Worm (Caenorhabditis elegans) whole organism, mixed stage, embryonic: ENCODE results near the gene C51E3.9.

Experiments
- M03D4.4 ChIP-seq: sonication (generic microtip); optimal IDR thresholded peaks from 2 replicates; lab custom pipeline; 2017; ENCODE audit warnings: mild to moderate bottlenecking, missing genetic modification characterization, missing compliant biosample characterization
- bed-3 ChIP-seq: fragments of 200-800 bp; sonication (Bioruptor generic); optimal IDR thresholded peaks from 3 replicates; lab custom pipeline; 2018; ENCODE audit warnings: mild to moderate bottlenecking, missing genetic modification characterization, moderate library complexity, missing compliant biosample characterization
- blmp-1 ChIP-seq: fragments of 150-350 bp; optimal IDR thresholded peaks from 2 replicates; lab custom pipeline; 2014; ENCODE audit warnings: missing biosample characterization, missing genetic modification characterization
- ceh-39 ChIP-seq: fragments of 150-350 bp; optimal IDR thresholded peaks from 2 replicates; lab custom pipeline; 2014; ENCODE audit warnings: missing biosample characterization, missing genetic modification characterization
- ceh-43 ChIP-seq: fragments of 200-800 bp; sonication (Bioruptor generic); optimal IDR thresholded peaks from 2 replicates; lab custom pipeline; 2018; ENCODE audit warnings: mild to moderate bottlenecking, missing genetic modification characterization, moderate library complexity, missing compliant biosample characterization
- ceh-83 ChIP-seq: fragments of 200-800 bp; sonication (Bioruptor generic); optimal IDR thresholded peaks from 2 replicates; lab custom pipeline; 2018; ENCODE audit warnings: mild to moderate bottlenecking, missing genetic modification characterization, missing compliant biosample characterization
- ces-1 ChIP-seq: fragments of 150-350 bp; optimal IDR thresholded peaks from 2 replicates; lab custom pipeline; 2014; ENCODE audit warnings: missing biosample characterization, missing genetic modification reagents, missing genetic modification characterization
- cnd-1 ChIP-seq: fragments of 200-800 bp; sonication (Bioruptor generic); optimal IDR thresholded peaks from 2 replicates; lab custom pipeline; 2018; ENCODE audit warnings: mild to moderate bottlenecking, missing genetic modification characterization, missing compliant biosample characterization
- drap-1 ChIP-seq: fragments of 200-800 bp; sonication (Bioruptor generic); optimal IDR thresholded peaks from 3 replicates; lab custom pipeline; 2018; ENCODE audit warnings: mild to moderate bottlenecking, missing genetic modification characterization, missing compliant biosample characterization
- elt-1 ChIP-seq: sonication (generic microtip); optimal IDR thresholded peaks from 2 replicates; lab custom pipeline; 2017; ENCODE audit warnings: missing genetic modification characterization, mild to moderate bottlenecking, missing compliant biosample characterization, antibody characterized with exemption, moderate library complexity, borderline replicate concordance; ENCODE audit not compliant: insufficient read depth
- elt-3 ChIP-seq: fragments of 150-350 bp; optimal IDR thresholded peaks from 2 replicates; lab custom pipeline; 2014; ENCODE audit warnings: missing biosample characterization, missing genetic modification characterization
- flh-1 ChIP-seq: fragments of 200-800 bp; sonication (Bioruptor generic); optimal IDR thresholded peaks from 2 replicates; lab custom pipeline; 2018; ENCODE audit warnings: mild to moderate bottlenecking, missing genetic modification characterization, moderate library complexity, missing compliant biosample characterization
- ham-2 ChIP-seq: fragments of 200-800 bp; sonication (Bioruptor generic); optimal IDR thresholded peaks from 2 replicates; lab custom pipeline; 2018; ENCODE audit warnings: mild to moderate bottlenecking, missing genetic modification characterization, missing compliant biosample characterization
- hlh-1 ChIP-seq: fragments of 150-350 bp; optimal IDR thresholded peaks from 2 replicates; lab custom pipeline; 2014; ENCODE audit warnings: missing biosample characterization, missing genetic modification reagents, missing genetic modification characterization
- lin-32 ChIP-seq: fragments of 200-800 bp; sonication (Bioruptor generic); optimal IDR thresholded peaks from 2 replicates; lab custom pipeline; 2018; ENCODE audit warnings: mild to moderate bottlenecking, missing genetic modification characterization, missing compliant biosample characterization
- lsy-2 ChIP-seq: fragments of 150-350 bp; optimal IDR thresholded peaks from 2 replicates; lab custom pipeline; 2014; ENCODE audit warnings: missing biosample characterization, missing genetic modification characterization
- mep-1 ChIP-seq: fragments of 150-350 bp; optimal IDR thresholded peaks from 2 replicates; lab custom pipeline; 2017; ENCODE audit warnings: missing biosample characterization, missing genetic modification reagents, missing genetic modification characterization, inconsistent platforms
- mls-2 ChIP-seq: sonication (generic microtip); optimal IDR thresholded peaks from 2 replicates; lab custom pipeline; 2016; ENCODE audit warnings: mild to moderate bottlenecking, missing genetic modification characterization, moderate library complexity, missing compliant biosample characterization
- nhr-12 ChIP-seq: fragments of 150-350 bp; optimal IDR thresholded peaks from 2 replicates; lab custom pipeline; 2014; ENCODE audit warnings: missing biosample characterization, missing genetic modification characterization
- nhr-2 ChIP-seq: fragments of 150-350 bp; optimal IDR thresholded peaks from 2 replicates; lab custom pipeline; 2014; ENCODE audit warnings: missing biosample characterization, missing genetic modification characterization
- nhr-237 ChIP-seq: fragments of 150-350 bp; optimal IDR thresholded peaks from 2 replicates; lab custom pipeline; 2014; ENCODE audit warnings: missing biosample characterization, missing genetic modification characterization
- nhr-28 ChIP-seq: fragments of 150-350 bp; optimal IDR thresholded peaks from 2 replicates; lab custom pipeline; 2014; ENCODE audit warnings: missing biosample characterization, missing genetic modification characterization
- pha-4 ChIP-seq: fragments of 150-350 bp; optimal IDR thresholded peaks from 2 replicates; lab custom pipeline; 2018; ENCODE audit warnings: missing biosample characterization, missing genetic modification reagents, missing genetic modification characterization
- sem-2 ChIP-seq: fragments of 200-800 bp; sonication (Bioruptor generic); optimal IDR thresholded peaks from 2 replicates; lab custom pipeline; 2018; ENCODE audit warnings: mild to moderate bottlenecking, missing genetic modification characterization, missing compliant biosample characterization
- snpc-4 ChIP-seq: fragments of 150-350 bp; optimal IDR thresholded peaks from 2 replicates; lab custom pipeline; 2014; ENCODE audit warnings: missing biosample characterization, missing genetic modification characterization
- sptf-1 ChIP-seq: sonication (generic microtip); optimal IDR thresholded peaks from 2 replicates; lab custom pipeline; 2017; ENCODE audit warnings: mild to moderate bottlenecking, missing genetic modification characterization, moderate library complexity, missing compliant biosample characterization
- unc-120 ChIP-seq: sonication (generic microtip); optimal IDR thresholded peaks from 2 replicates; lab custom pipeline; 2017; ENCODE audit warnings: missing genetic modification characterization, missing compliant biosample characterization; ENCODE audit not compliant: poor library complexity, severe bottlenecking
- unc-39 ChIP-seq: fragments of 150-350 bp; optimal IDR thresholded peaks from 2 replicates; lab custom pipeline; 2014; ENCODE audit warnings: missing biosample characterization, missing genetic modification characterization
- zip-8 ChIP-seq: fragments of 150-350 bp; optimal IDR thresholded peaks from 2 replicates; lab custom pipeline; 2014; ENCODE audit warnings: missing biosample characterization, missing genetic modification characterization
- ztf-11 ChIP-seq: fragments of 150-350 bp; optimal IDR thresholded peaks from 2 replicates; lab custom pipeline; 2014; ENCODE audit warnings: missing biosample characterization, missing genetic modification characterization

C51E3.9 gene

ce11 chrV:10104785-10105310, 40.9 kb upstream of the C51E3.9 start, which contains the start of gene ugt-17:
TSS of gene ugt-17 (minus strand) at chrV:10104964.
- TF ChIP-seq blmp-1 (no peak), elt-1 (tag; lab: Kevin White, UChicago) (no peak), ztf-11 (tag; lab: Kevin White, UChicago) (no peak), ceh-43 (no peak), sem-2 (GFP tag; lab: Kevin White, UChicago) (no peak), flh-1 (GFP tag; lab: Kevin White, UChicago) (no peak), drap-1 (GFP tag; lab: Kevin White, UChicago) (no peak), M03D4.4 (tag; lab: Kevin White, UChicago) (no peak), mep-1 (tag; lab: Kevin White, UChicago) (no peak), nhr-237 (tag; lab: Kevin White, UChicago) (no peak), lin-32 (no peak), bed-3 (GFP tag; lab: Kevin White, UChicago) (no peak), cnd-1 (no peak)
- TF ChIP-seq, all 35 proteins: peak for 0

ce11 chrV:10105412-10105811, 40.3 kb upstream of the C51E3.9 start, which contains the start of gene C08B6.2:
TSS of gene C08B6.2 (plus strand) at chrV:10105712.
- TF ChIP-seq ceh-83 (no peak), unc-120 (tag; lab: Kevin White, UChicago) (no peak), nhr-12 (tag; lab: Kevin White, UChicago) (no peak), nhr-28 (no peak), nhr-2 (tag; lab: Kevin White, UChicago) (no peak), ham-2 (GFP tag; lab: Kevin White, UChicago) (no peak), nhr-237 (tag; lab: Kevin White, UChicago) (no peak), snpc-4 (tag; lab: Kevin White, UChicago) (no peak), bed-3 (GFP tag; lab: Kevin White, UChicago) (no peak), ztf-11 (tag; lab: Kevin White, UChicago) (no peak), pha-4 (no peak), ceh-39 (tag; lab: Kevin White, UChicago) (no peak)

- TF ChIP-seq elt-3 (tag; lab: Kevin White, UChicago) (no peak), elt-1 (tag; lab: Kevin White, UChicago) (no peak), mep-1 (tag; lab: Kevin White, UChicago) (no peak), pha-4 (no peak)
These were observed 38.4 kb upstream of the C51E3.9 start, which contains the start of gene C08B6.11 for ce11 chrV:10107309-10107708. TSS of gene C08B6.11 (plus strand) at chrV:10107609.

- TF ChIP-seq mls-2 (tag; lab: Kevin White, UChicago) (no peak), sptf-1 (no peak), ceh-43 (no peak), ham-2 (GFP tag; lab: Kevin White, UChicago) (no peak), ceh-83 (no peak), ces-1 (no peak), zip-8 (no peak), hlh-1 (tag; lab: Kevin White, UChicago) (no peak), ztf-11 (tag; lab: Kevin White, UChicago) (no peak), nhr-2 (tag; lab: Kevin White, UChicago) (no peak), snpc-4 (tag; lab: Kevin White, UChicago) (no peak), nhr-12 (tag; lab: Kevin White, UChicago) (no peak), cnd-1 (no peak), elt-1 (tag; lab: Kevin White, UChicago) (no peak)
These were observed 34.6 kb upstream of the C51E3.9 start for ce11 chrV:10111129-10111528.

- TF ChIP-seq sem-2 (GFP tag; lab: Kevin White, UChicago) = no peak
- TF ChIP-seq cnd-1 = no peak
- no peak for TF ChIP-seq ceh-39 (tag; lab: Kevin White, UChicago)
- TF ChIP-seq drap-1 (GFP tag; lab: Kevin White, UChicago) = no peak
- no peak for TF ChIP-seq unc-39 (tag; lab: Kevin White, UChicago)
- TF ChIP-seq elt-3 (tag; lab: Kevin White, UChicago) = no peak
- TF ChIP-seq ceh-43 = no peak
- no peak for TF ChIP-seq lsy-2
- no peak for TF ChIP-seq snpc-4 (tag; lab: Kevin White, UChicago)
- no peak for TF ChIP-seq pha-4
- TF ChIP-seq lin-32 = no peak
- TF ChIP-seq nhr-237 (tag; lab: Kevin White, UChicago) = no peak
These were observed 33.6 kb upstream of the C51E3.9 start, which contains the start of gene C08B6.3 for ce11 chrV:10112187-10112586. TSS of gene C08B6.3 (minus strand) at chrV:10112287.
